Worm (Caenorhabditis elegans): Measurements from ENCODE around the gene arrd-18.

DNA sequence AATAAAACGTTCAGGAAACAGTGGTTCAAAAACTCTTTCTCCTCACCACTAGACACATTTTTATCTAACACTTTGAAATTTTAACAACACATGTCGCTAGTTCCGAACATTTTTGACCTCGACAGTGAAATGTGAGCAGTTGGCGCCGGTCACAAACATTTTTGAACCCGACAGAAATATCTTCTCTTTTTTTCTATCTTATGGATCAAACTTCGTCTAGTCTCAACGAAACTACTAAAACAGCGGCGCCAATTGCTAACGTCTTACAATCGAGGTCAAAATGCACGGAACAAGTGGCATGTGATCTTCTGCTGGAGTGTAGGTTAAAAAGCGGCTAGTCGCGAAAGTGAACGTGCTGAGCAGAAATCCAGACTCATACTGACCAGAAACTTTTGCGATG is 32.1 kb upstream of the arrd-18 start:
- no peak for TF ChIP-seq egl-27 (tag; optimal IDR thresholded peaks at IDR 0.05)
- no peak for TF ChIP-seq lin-13 (GFP tag; optimal IDR thresholded peaks at IDR 0.05)
- no peak for TF ChIP-seq sup-37 (GFP tag; optimal IDR thresholded peaks at IDR 0.05)

All from whole organism, L1 larva.